Worm (Caenorhabditis elegans) whole organism, midembryonic: ENCODE measurements around the gene F07H5.13.

Source experiments
- T22C8.4 ChIP-seq: fragments of 200-800 bp; sonication (Bioruptor generic); IDR thresholded peaks from 2 replicates; pipeline ENCODE4 v1.3.6; 2022; ENCODE audit warnings: missing genetic modification characterization, missing compliant biosample characterization
- cog-1 ChIP-seq: sonication (generic microtip); optimal IDR thresholded peaks from 2 replicates; lab custom pipeline; 2016; ENCODE audit warnings: missing genetic modification characterization, missing compliant biosample characterization
- flt-1 ChIP-seq: fragments of 200-800 bp; sonication (Bioruptor generic); IDR thresholded peaks from 2 replicates; pipeline ENCODE4 v1.3.6; 2022; ENCODE audit warnings: missing genetic modification characterization, missing compliant biosample characterization
- klf-2 ChIP-seq: fragments of 200-800 bp; sonication (Bioruptor generic); conservative IDR thresholded peaks from 2 replicates; pipeline ENCODE4 v1.3.6; 2022; ENCODE audit warnings: missing genetic modification reagents, missing genetic modification characterization, missing compliant biosample characterization
- med-1 ChIP-seq: sonication (generic microtip); optimal IDR thresholded peaks from 2 replicates; lab custom pipeline; 2017; ENCODE audit warnings: missing genetic modification characterization, mild to moderate bottlenecking, missing compliant biosample characterization, antibody characterized with exemption, missing genetic modification reagents; ENCODE audit not compliant: insufficient read depth
- ref-1 ChIP-seq: fragments of 200-800 bp; sonication (Bioruptor generic); conservative IDR thresholded peaks from 2 replicates; pipeline ENCODE4 v1.3.6; 2022; ENCODE audit warnings: missing genetic modification reagents, missing genetic modification characterization, missing compliant biosample characterization
- tab-1 ChIP-seq: fragments of 200-800 bp; sonication (Bioruptor generic); IDR thresholded peaks from 2 replicates; pipeline ENCODE4 v1.3.6; 2022; ENCODE audit warnings: missing genetic modification characterization, missing compliant biosample characterization
- ztf-23 ChIP-seq: fragments of 200-800 bp; sonication (Bioruptor generic); IDR thresholded peaks from 2 replicates; pipeline ENCODE4 v1.3.6; 2022; ENCODE audit warnings: missing genetic modification reagents, missing genetic modification characterization, missing compliant biosample characterization
- ztf-29 ChIP-seq: fragments of 200-800 bp; sonication (Bioruptor generic); IDR thresholded peaks from 2 replicates; pipeline ENCODE4 v1.3.6; 2022; ENCODE audit warnings: missing genetic modification reagents, missing genetic modification characterization, missing compliant biosample characterization

The F07H5.13 gene

ce11 chrII:8789828-8790558, at the start of gene F07H5.13:
Gene F07H5.13 (plus strand): TSS chrII:8790557.
- TF ChIP-seq ztf-23 (0 out of 2 replicates have a peak, but pooled peaks have one; percentile 41), ref-1 (GFP tag; lab: Robert Waterston, UW) (no peak), cog-1 (tag; lab: Kevin White, UChicago) (no peak), flt-1 (GFP tag; lab: Robert Waterston, UW) (0 out of 2 replicates have a peak, but pooled peaks have one; percentile 56)

ce11 chrII:8741277-8741676, 49.1 kb upstream of the F07H5.13 start:
- TF ChIP-seq T22C8.4 (GFP tag; lab: Robert Waterston, UW), result no peak
- TF ChIP-seq ztf-23, result no peak
- TF ChIP-seq klf-2 (GFP tag; lab: Robert Waterston, UW), result no peak
- TF ChIP-seq cog-1 (tag; lab: Kevin White, UChicago), result no peak
- TF ChIP-seq tab-1, result no peak
- TF ChIP-seq med-1 (GFP tag; lab: Kevin White, UChicago), result no peak
- TF ChIP-seq ztf-29 (GFP tag; lab: Robert Waterston, UW), result no peak
- no peak for TF ChIP-seq flt-1 (GFP tag; lab: Robert Waterston, UW)
- no peak for TF ChIP-seq ref-1 (GFP tag; lab: Robert Waterston, UW)

DNA sequence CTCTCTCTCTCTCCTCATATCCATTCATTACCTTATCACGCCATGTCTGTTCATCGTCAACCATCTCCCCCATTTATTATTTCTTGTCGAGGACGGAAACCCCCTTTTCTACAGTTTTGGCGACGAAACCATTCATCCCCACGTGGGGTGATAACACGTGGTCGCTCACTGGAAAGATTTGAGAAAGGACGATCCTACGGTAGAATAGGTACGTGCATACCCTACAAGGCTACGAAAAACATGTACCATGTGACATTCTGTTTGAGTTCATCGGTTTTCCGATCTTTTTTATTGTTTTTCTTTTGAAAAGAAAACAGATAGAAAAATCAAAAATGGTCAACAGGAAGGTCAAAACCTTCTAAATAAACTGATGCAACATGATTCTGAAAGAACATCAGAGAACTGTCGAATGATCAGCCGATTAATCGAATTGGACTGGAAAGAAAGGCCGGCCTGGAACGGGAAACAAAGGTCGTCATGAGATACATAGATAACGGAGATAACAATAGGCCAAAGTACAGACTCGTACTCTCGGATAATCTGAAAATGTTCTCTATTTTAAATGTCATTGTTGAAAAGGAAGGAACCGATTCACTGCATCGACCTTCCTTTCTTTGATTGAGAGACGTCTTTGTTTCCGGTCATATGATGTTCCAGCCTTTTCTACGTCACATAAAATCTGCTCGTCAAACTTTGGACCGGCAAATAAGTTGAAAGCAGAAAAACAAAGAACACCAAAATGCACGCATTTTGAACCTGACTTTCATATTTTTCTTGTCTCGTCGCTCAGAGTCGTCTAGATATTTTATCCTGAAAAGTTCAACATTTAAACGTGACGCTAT, 48.1 kb upstream of the F07H5.13 start:
- TF ChIP-seq tab-1 (no peak), T22C8.4 (GFP tag; lab: Robert Waterston, UW) (no peak), ztf-29 (GFP tag; lab: Robert Waterston, UW) (no peak), flt-1 (GFP tag; lab: Robert Waterston, UW) (no peak), ztf-23 (no peak), cog-1 (tag; lab: Kevin White, UChicago) (no peak), ref-1 (GFP tag; lab: Robert Waterston, UW) (no peak), klf-2 (GFP tag; lab: Robert Waterston, UW) (no peak), med-1 (GFP tag; lab: Kevin White, UChicago) (no peak)

ce11 chrII:8742972-8743371, 47.4 kb upstream of the F07H5.13 start:
- TF ChIP-seq ref-1 (GFP tag; lab: Robert Waterston, UW), result no peak
- no peak for TF ChIP-seq ztf-23

DNA sequence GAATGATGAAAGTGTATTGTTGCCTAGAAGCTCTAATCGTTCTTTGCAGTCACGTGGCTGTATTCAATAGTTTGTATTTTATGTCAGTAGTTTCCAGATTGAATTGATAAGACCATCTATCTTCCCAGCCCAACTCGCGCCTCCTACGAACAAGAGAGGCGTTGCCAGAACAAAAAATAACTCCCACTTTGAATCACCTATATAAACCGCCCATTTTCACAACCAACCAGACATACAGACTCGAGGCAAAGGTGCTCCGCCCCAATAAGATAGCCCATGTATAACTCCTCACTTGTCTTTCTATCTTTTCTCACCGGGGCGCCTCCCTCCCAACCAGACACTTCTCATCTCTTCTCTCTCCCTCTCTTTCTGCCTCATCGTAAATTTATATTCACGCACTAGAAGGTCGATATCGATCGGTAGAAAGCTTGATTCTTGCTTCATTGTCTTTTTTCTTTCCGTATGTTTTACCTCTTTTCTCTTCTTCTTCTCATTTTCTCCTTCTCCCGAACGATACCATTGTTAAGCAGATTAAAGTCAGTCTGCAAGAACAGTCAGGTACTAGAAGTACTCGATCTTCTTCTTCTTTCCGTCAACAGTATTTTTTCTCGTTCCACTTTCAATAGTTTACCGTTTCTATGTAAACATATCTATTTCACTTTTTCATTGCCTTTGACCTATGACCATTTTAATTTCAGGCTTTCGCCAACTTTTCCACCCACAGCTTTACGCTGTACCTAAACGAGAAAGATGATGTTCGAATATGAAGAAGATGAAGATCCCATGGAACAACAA, 46.8 kb upstream of the F07H5.13 start, which contains the start of gene mak-1:
TSS of gene mak-1 (plus strand) at position 693 of the 795 bp plus-strand sequence.
- no peak for TF ChIP-seq tab-1
- 0 out of 2 replicates have a peak, but pooled peaks have one; percentile 22 for TF ChIP-seq T22C8.4 (GFP tag; lab: Robert Waterston, UW)
- TF ChIP-seq cog-1 (tag; lab: Kevin White, UChicago), result no peak
- TF ChIP-seq ztf-29 (GFP tag; lab: Robert Waterston, UW), result no peak
- TF ChIP-seq ref-1 (GFP tag; lab: Robert Waterston, UW), result no peak
- no peak for TF ChIP-seq med-1 (GFP tag; lab: Kevin White, UChicago)
- TF ChIP-seq ztf-23, result no peak

DNA sequence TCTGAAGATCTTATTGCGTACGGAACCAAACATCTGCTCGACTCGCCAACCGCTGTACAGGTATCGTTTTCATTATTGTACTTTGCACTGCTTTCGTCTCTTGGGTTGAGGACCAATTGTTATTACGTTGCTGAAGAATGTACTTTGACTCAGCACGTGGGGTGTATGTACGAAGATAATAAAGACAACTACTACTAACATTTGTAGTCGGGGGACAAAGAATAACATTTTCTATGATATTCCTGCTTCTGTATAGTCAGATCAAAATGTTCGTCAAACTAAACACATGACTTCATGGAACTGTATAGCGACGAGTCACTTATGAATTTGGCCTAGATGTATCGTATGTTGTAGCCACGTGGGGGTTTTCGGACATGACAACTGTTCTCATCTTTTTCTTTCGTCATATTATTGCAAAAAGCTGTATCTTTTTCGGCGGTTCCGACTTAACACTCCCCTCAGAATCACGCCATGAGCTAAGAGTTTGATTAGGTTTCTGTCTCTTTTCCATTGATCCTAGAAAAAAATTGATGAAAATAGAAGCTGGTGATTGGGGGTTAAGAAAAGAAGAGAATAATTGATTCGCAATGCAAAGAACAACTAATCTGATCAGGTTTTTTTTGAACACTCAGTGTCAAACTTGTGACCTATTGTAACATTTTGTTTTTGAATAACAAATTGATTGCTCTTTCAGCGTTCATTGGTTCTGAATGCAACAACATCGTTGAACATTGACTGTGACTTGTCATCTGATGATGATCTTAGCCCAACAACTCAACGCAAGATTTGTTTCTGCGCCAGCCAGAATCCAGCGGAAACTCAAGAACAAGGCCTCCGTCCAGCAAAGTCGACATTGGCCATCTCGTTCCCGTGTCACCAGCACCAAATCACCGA, 45.6 kb upstream of the F07H5.13 start:
- no peak for TF ChIP-seq med-1 (GFP tag; lab: Kevin White, UChicago)
- TF ChIP-seq ztf-29 (GFP tag; lab: Robert Waterston, UW), result no peak
- no peak for TF ChIP-seq T22C8.4 (GFP tag; lab: Robert Waterston, UW)
- no peak for TF ChIP-seq tab-1
- TF ChIP-seq cog-1 (tag; lab: Kevin White, UChicago), result no peak
- TF ChIP-seq flt-1 (GFP tag; lab: Robert Waterston, UW), result no peak
- no peak for TF ChIP-seq klf-2 (GFP tag; lab: Robert Waterston, UW)

DNA sequence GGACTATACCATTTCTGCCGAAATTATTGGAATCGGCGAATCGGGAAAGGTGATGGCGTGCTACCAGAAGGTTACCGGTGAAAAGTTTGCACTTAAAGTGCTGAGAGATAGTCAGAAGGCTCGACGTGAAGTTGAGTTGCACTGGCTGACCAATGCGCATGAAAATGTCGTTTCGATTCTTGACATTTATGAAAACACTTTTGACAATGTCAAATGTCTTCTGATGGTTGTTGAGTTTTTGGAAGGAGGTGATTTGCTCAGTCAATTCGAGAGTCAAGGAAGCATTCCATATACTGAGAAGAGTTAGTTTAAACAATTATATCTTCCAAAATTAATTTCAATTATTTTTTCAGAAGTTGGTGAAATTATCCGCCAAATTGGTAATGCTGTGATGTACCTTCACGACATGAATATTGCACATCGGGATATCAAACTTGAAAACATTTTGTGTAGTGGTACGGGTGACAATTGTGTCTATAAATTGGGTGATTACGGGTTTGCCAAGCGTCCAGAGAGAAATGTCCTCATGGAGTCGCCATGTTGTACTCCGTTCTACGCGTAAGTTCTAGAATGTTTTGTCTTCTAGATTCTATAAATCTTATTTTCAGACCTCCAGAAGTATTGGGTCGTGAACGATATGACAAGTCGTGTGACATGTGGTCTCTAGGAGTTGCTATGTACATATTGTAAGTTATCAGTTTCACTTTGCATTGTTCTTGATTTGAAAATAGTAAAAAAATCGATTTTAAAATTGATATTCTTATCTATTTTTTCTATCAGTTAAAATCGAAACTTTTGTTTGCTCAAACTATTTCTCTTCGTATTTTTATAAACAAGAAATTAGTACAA, 44.7 kb upstream of the F07H5.13 start:
- TF ChIP-seq ztf-23 (no peak), klf-2 (GFP tag; lab: Robert Waterston, UW) (no peak), med-1 (GFP tag; lab: Kevin White, UChicago) (no peak), ref-1 (GFP tag; lab: Robert Waterston, UW) (no peak), tab-1 (no peak), ztf-29 (GFP tag; lab: Robert Waterston, UW) (no peak), cog-1 (tag; lab: Kevin White, UChicago) (no peak), flt-1 (GFP tag; lab: Robert Waterston, UW) (no peak), T22C8.4 (GFP tag; lab: Robert Waterston, UW) (no peak)
